Worm (Caenorhabditis elegans): ENCODE data around the gene K12D12.4.

The K12D12.4 gene

DNA sequence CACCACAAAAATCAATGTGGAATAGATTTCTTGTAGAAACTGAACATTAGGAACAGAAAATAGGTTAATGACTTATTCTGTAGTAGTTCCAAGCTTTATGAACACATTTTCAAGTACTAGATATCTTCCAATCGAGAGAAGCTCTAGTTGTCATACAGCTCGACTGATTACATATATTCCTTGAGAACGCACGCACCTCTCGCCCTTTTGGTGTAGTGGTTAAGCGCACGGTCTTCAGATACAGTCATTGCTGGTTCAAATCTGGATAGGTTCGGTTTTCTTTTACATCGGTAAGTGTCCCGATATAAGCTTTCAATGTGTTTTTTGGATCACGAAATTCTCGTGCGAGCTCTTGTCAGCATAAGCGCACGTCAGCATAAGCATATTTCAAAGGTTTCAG is 40.9 kb downstream of the K12D12.4 start:
- 0 out of 2 replicates have a peak, but pooled peaks have one; percentile 59 for TF ChIP-seq tab-1 (GFP tag; IDR thresholded peaks at IDR 0.05)
- TF ChIP-seq flt-1 (GFP tag; IDR thresholded peaks at IDR 0.05): 0 out of 2 replicates have a peak, but pooled peaks have one; percentile 53
- TF ChIP-seq ztf-23 (GFP tag; IDR thresholded peaks at IDR 0.05): 0 out of 2 replicates have a peak, but pooled peaks have one; percentile 35

DNA sequence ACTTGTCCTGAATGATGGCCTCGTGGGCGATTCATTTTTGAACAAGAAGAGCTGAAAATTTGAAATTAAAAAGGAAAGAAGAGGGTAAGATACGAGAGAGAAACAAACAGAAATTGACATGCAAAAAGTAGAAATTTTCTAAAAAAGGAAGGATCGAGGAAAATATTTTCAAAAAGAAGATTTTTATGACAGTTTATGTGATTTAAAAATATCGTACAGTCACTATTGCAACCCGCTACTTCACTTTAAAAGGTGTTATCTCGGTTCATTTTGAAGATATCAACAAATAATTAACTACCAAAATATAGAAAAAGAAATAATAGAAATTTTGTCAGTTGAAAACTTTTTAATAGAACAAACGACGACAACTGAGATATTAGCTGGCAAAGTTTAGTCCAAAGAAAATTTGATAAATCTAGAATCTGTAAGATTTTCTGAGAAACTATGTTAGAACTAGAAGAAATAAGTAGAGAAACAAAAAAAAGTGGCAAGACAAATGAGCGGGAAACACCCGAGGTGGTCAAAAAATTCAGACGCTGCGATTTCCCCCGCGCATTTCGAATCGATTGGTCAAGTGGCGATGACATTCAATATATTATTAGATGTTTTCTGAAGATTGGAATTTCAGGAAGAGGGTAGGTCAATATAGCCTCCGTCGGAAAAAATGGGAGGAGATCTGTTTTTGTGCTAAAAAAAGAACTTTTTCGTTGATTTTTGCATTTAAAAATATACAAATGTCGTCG is 41.8 kb downstream of the K12D12.4 start, which contains the start of gene Y6D1A.1:
Y6D1A.1 (minus strand) TSS at position 51 of the 743 bp plus-strand sequence.
- no peak for TF ChIP-seq T22C8.4 (GFP tag; IDR thresholded peaks at IDR 0.05)
- no peak for TF ChIP-seq ztf-23 (GFP tag; IDR thresholded peaks at IDR 0.05)
- TF ChIP-seq flt-1 (GFP tag; IDR thresholded peaks at IDR 0.05): no peak
- TF ChIP-seq ztf-29 (GFP tag; IDR thresholded peaks at IDR 0.05): no peak
- no peak for TF ChIP-seq tab-1 (GFP tag; IDR thresholded peaks at IDR 0.05)
- TF ChIP-seq med-1 (GFP tag; optimal IDR thresholded peaks at IDR 0.05; ENCODE audit: insufficient read depth): no peak

DNA sequence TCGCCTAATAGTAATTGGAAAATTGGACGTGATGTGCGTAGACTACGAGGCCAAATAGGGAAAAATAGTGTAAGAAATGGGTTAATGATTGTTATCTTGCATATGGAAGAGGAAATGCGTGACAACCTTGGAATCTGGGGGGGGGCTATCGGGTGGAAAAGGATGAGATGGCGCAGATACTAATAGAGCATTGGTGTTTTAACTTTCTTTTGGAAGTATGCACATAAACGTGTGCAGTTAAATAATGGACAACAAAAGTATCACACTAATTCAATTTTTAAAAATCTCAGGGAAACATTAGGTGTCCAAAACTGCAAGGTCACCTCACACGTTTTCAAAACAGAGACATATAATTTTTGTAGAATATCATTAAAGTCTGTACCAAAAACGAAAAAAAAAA is 45.7 kb downstream of the K12D12.4 start, which contains the start of gene Y6D1A.2:
Y6D1A.2 (minus strand) TSS at position 101 of the 400 bp plus-strand sequence.
- TF ChIP-seq klf-2 (GFP tag; conservative IDR thresholded peaks at IDR 0.05) (no peak), flt-1 (GFP tag; IDR thresholded peaks at IDR 0.05) (no peak), med-1 (GFP tag; optimal IDR thresholded peaks at IDR 0.05; ENCODE audit: insufficient read depth) (no peak), ztf-29 (GFP tag; IDR thresholded peaks at IDR 0.05) (no peak), cog-1 (tag; optimal IDR thresholded peaks at IDR 0.05) (no peak), tab-1 (GFP tag; IDR thresholded peaks at IDR 0.05) (no peak), T22C8.4 (GFP tag; IDR thresholded peaks at IDR 0.05) (no peak), ref-1 (GFP tag; conservative IDR thresholded peaks at IDR 0.05) (no peak), ztf-23 (GFP tag; IDR thresholded peaks at IDR 0.05) (no peak)

DNA sequence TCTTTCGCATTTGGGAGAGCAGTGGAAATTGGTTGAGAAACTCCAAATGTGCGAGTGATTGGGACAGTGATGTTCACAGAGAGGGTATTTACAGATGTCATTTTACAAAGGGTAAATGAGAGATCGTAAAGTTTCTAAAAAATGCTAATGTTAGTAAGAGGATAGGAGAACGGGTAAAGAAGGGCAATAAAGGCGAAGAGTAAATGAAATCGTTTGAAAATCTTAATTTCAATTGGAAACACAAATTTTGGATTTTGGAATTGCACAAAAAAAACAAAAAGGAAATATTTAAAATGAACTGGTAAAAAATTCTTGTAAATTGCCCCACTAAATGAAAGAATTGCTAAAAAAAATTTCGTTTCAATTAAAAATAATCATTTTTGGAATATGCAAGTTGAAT is 49.1 kb downstream of the K12D12.4 start, which contains the start of gene pap-3:
pap-3 (minus strand) TSS at position 101 of the 400 bp plus-strand sequence.
- TF ChIP-seq ztf-29 (GFP tag; IDR thresholded peaks at IDR 0.05) (no peak), ref-1 (GFP tag; conservative IDR thresholded peaks at IDR 0.05) (no peak), med-1 (GFP tag; optimal IDR thresholded peaks at IDR 0.05; ENCODE audit: insufficient read depth) (no peak), klf-2 (GFP tag; conservative IDR thresholded peaks at IDR 0.05) (no peak), cog-1 (tag; optimal IDR thresholded peaks at IDR 0.05) (no peak), ztf-23 (GFP tag; IDR thresholded peaks at IDR 0.05) (no peak), flt-1 (GFP tag; IDR thresholded peaks at IDR 0.05) (no peak), tab-1 (GFP tag; IDR thresholded peaks at IDR 0.05) (no peak), T22C8.4 (GFP tag; IDR thresholded peaks at IDR 0.05) (no peak)

DNA sequence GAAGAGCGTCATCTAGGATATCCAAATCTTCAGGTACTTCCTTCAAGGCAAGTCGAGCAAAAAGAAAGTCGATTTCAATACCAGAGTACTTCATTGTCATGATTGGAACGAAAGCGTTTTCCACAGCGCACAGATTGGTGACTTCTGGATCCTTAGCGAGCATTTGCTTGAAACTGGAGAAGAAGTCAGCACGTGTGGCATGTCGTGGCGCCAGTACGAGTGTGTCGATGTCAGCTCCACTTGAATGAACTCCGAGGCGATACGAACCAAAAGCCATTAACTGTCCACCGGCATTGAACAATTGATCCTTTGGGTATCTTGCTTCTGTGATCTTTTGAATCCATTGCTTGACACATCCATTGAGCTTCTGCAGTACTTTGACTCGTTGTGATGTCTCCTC is 49.5 kb downstream of the K12D12.4 start:
- TF ChIP-seq cog-1 (tag; optimal IDR thresholded peaks at IDR 0.05) (no peak), T22C8.4 (GFP tag; IDR thresholded peaks at IDR 0.05) (no peak), ztf-23 (GFP tag; IDR thresholded peaks at IDR 0.05) (no peak)

DNA sequence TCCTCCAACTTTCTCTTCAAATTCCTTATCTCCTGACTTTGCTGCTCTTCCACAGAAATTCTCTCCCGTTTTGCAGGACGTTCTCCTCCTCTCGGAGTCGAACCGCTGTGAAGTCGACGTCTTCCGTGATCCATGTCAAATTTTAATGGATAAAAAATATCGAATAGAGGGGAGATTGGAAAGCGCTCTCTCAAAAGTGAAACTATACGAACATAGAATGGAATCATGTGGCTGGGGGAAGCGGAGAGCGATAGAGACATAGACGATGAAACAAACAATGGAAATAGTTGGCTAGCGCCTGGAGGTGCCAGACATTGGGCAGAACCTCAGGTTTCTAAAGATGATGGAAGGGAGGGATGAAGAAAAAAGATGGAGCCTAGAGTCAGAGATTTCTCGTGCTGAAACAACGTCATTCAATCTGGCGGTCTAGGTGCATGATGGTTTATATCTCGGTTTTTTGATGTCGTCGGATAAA is 51.6 kb downstream of the K12D12.4 start, which contains the start of gene F43G6.8:
F43G6.8 (minus strand) TSS at position 198 of the 475 bp plus-strand sequence.
- TF ChIP-seq cog-1 (tag; optimal IDR thresholded peaks at IDR 0.05) (no peak), klf-2 (GFP tag; conservative IDR thresholded peaks at IDR 0.05) (no peak), ztf-23 (GFP tag; IDR thresholded peaks at IDR 0.05) (no peak), tab-1 (GFP tag; IDR thresholded peaks at IDR 0.05) (no peak), T22C8.4 (GFP tag; IDR thresholded peaks at IDR 0.05) (no peak), ref-1 (GFP tag; conservative IDR thresholded peaks at IDR 0.05) (no peak), ztf-29 (GFP tag; IDR thresholded peaks at IDR 0.05) (no peak), med-1 (GFP tag; optimal IDR thresholded peaks at IDR 0.05; ENCODE audit: insufficient read depth) (no peak), flt-1 (GFP tag; IDR thresholded peaks at IDR 0.05) (no peak)
